Worm (Caenorhabditis elegans): ENCODE data around the gene glb-28.

ce11 chrX:15312681-15313080 is 4.4 kb downstream of the glb-28 start:
- TF ChIP-seq nhr-11 (tag; optimal IDR thresholded peaks at IDR 0.05), result no peak
- no peak for TF ChIP-seq mdl-1 (tag; optimal IDR thresholded peaks at IDR 0.05)
- no peak for TF ChIP-seq fos-1 (tag; optimal IDR thresholded peaks at IDR 0.05)
- TF ChIP-seq egl-27 (tag; optimal IDR thresholded peaks at IDR 0.05), result no peak
- no peak for TF ChIP-seq nhr-90 (tag; optimal IDR thresholded peaks at IDR 0.05; ENCODE audit: poor library complexity)
- TF ChIP-seq efl-1 (optimal IDR thresholded peaks at IDR 0.05), result no peak
- TF ChIP-seq efl-1 (GFP tag; optimal IDR thresholded peaks at IDR 0.05 in 1 of 2), result peak in 1 of 2 experiments; percentile 48
- no peak for TF ChIP-seq unc-62 (GFP tag; optimal IDR thresholded peaks at IDR 0.05)
- TF ChIP-seq mep-1 (tag; optimal IDR thresholded peaks at IDR 0.05), result no peak
- no peak for TF ChIP-seq nhr-12 (tag; optimal IDR thresholded peaks at IDR 0.05)
- TF ChIP-seq lsy-2 (tag; optimal IDR thresholded peaks at IDR 0.05), result no peak
- TF ChIP-seq dpl-1 (GFP tag; optimal IDR thresholded peaks at IDR 0.05), result no peak
